Fruit fly (Drosophila melanogaster) S2 (cell line): ENCODE measurements around the gene Mybbp1A.

Experiments used
- CG8478 ChIP-seq: fragments of >200 bp; optimal IDR thresholded peaks from 2 replicates; lab custom pipeline; 2018
- CTCF ChIP-seq, 2 experiments: fragments of >200 bp; optimal IDR thresholded peaks; 2 replicates each; lab custom pipeline; 2018

DNA sequence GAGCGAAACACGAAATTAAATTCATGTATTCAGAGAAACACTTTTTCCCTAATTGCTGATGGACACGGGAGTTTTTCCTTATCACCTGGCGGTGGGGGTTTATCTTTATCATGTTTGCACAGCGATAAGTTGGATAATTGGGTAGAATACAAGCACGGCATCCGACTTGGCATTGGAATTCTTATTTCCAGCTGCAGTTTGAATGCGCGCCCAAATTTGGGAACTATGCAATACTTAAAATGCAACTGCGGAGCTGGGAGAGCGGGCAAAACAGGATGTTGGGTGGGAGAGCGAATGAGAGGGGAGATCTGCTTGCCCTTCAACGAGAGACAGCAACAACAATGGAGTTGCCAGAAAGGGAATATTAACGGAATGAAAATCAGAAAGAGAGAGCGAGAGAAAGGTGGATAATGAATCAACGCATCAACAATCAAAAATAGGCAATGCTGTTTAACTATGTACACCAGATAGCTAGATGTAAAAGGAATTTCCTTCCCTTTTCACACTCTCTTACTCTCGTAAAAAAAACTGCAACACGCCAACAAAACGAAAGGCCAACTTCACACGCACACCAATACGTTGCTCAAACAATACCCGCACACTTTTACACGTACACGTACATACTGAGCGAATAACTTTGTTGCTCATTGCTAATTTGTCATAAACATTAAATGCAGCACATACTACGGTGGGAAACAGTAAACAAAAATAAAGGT is 12.7 kb upstream of the Mybbp1A start:
- TF ChIP-seq CTCF (optimal IDR thresholded peaks at IDR 0.05; lab: Kevin White, UChicago) (no peak), CG8478 (no peak)
